Worm (Caenorhabditis elegans) whole organism, young adult: ENCODE measurements around the gene C25H3.11.

ENCODE experiments used
- B0261.1 ChIP-seq: sonication (generic microtip); optimal IDR thresholded peaks from 2 replicates; lab custom pipeline; 2016; ENCODE audit warnings: mild to moderate bottlenecking, missing genetic modification characterization, moderate library complexity, missing compliant biosample characterization
- B0336.3 ChIP-seq: fragments of 200-800 bp; sonication (Bioruptor generic); IDR thresholded peaks from 2 replicates; pipeline ENCODE4 v1.3.6; 2022; ENCODE audit warnings: missing genetic modification characterization, missing compliant biosample characterization
- C06A6.2 ChIP-seq: fragments of 200-800 bp; sonication (Bioruptor generic); conservative IDR thresholded peaks from 2 replicates; pipeline ENCODE4 v1.3.6; 2022; ENCODE audit warnings: missing genetic modification characterization, missing compliant biosample characterization
- C17E4.6 ChIP-seq: fragments of 200-800 bp; sonication (Bioruptor generic); IDR thresholded peaks from 2 replicates; pipeline ENCODE4 v1.3.6; 2022; ENCODE audit warnings: missing genetic modification reagents, missing genetic modification characterization, missing compliant biosample characterization
- D2030.7 ChIP-seq: fragments of 200-800 bp; sonication (Bioruptor generic); IDR thresholded peaks from 2 replicates; pipeline ENCODE4 v1.3.6; 2022; ENCODE audit warnings: missing genetic modification reagents, missing genetic modification characterization, missing compliant biosample characterization
- F10E7.11 ChIP-seq: sonication (generic microtip); optimal IDR thresholded peaks from 2 replicates; lab custom pipeline; 2017; ENCODE audit warnings: mild to moderate bottlenecking, missing genetic modification characterization, moderate library complexity, missing compliant biosample characterization
- F22D6.2 ChIP-seq: sonication (generic microtip); optimal IDR thresholded peaks from 2 replicates; lab custom pipeline; 2016; ENCODE audit warnings: mild to moderate bottlenecking, missing genetic modification characterization, missing compliant biosample characterization
- F55B11.4 ChIP-seq: sonication (generic microtip); optimal IDR thresholded peaks from 2 replicates; lab custom pipeline; 2016; ENCODE audit warnings: missing compliant biosample characterization, missing genetic modification characterization, borderline replicate concordance; ENCODE audit not compliant: insufficient read depth
- K11D2.4 ChIP-seq: fragments of 200-800 bp; sonication (Bioruptor generic); IDR thresholded peaks from 2 replicates; pipeline ENCODE4 v1.3.6; 2022; ENCODE audit warnings: missing genetic modification reagents, missing genetic modification characterization, missing compliant biosample characterization
- K12H6.12 ChIP-seq: fragments of 200-800 bp; sonication (Bioruptor generic); optimal IDR thresholded peaks from 2 replicates; lab custom pipeline; 2018; ENCODE audit warnings: mild to moderate bottlenecking, missing genetic modification characterization, missing compliant biosample characterization
- T26A5.8 ChIP-seq: sonication (generic microtip); optimal IDR thresholded peaks from 2 replicates; lab custom pipeline; 2016; ENCODE audit warnings: missing genetic modification characterization, missing compliant biosample characterization
- ZK185.1 ChIP-seq: sonication (generic microtip); optimal IDR thresholded peaks from 2 replicates; lab custom pipeline; 2016; ENCODE audit warnings: mild to moderate bottlenecking, missing genetic modification characterization, missing compliant biosample characterization; ENCODE audit not compliant: poor library complexity, severe bottlenecking
- akir-1 ChIP-seq: fragments of 200-800 bp; sonication (Bioruptor generic); optimal IDR thresholded peaks from 2 replicates; lab custom pipeline; 2018; ENCODE audit warnings: mild to moderate bottlenecking, missing genetic modification characterization, moderate library complexity, missing compliant biosample characterization
- attf-3 ChIP-seq: fragments of 200-800 bp; sonication (Bioruptor generic); conservative IDR thresholded peaks from 2 replicates; pipeline ENCODE4 v1.3.6; 2022; ENCODE audit warnings: missing genetic modification reagents, missing genetic modification characterization, missing compliant biosample characterization
- bed-1 ChIP-seq: fragments of 200-800 bp; sonication (Bioruptor generic); IDR thresholded peaks from 2 replicates; pipeline ENCODE4 v1.3.6; 2022; ENCODE audit warnings: missing genetic modification reagents, missing genetic modification characterization, missing compliant biosample characterization
- bed-2 ChIP-seq: fragments of 200-800 bp; sonication (Bioruptor generic); IDR thresholded peaks from 2 replicates; pipeline ENCODE4 v1.3.6; 2022; ENCODE audit warnings: missing genetic modification reagents, missing genetic modification characterization, missing compliant biosample characterization
- ccch-3 ChIP-seq: fragments of 200-800 bp; sonication (Bioruptor generic); optimal IDR thresholded peaks from 2 replicates; lab custom pipeline; 2018; ENCODE audit warnings: mild to moderate bottlenecking, missing genetic modification characterization, missing compliant biosample characterization
- cebp-1 ChIP-seq, 2 experiments: fragments of 200-800 bp in 1 of 2; sonication (Bioruptor generic) in 1 of 2; sonication (generic microtip) in 1 of 2; IDR thresholded peaks in 1 of 2; optimal IDR thresholded peaks in 1 of 2; 2 replicates each; pipeline versions ENCODE4 v1.3.6 to Lab custom; 2017 to 2022; ENCODE audit warnings: missing compliant biosample characterization in 2 of 2, missing genetic modification characterization in 2 of 2, mild to moderate bottlenecking in 1 of 2, missing genetic modification reagents in 1 of 2, moderate library complexity in 1 of 2
- ceh-40 ChIP-seq: fragments of 200-800 bp; sonication (Bioruptor generic); IDR thresholded peaks from 2 replicates; pipeline ENCODE4 v1.3.6; 2022; ENCODE audit warnings: missing genetic modification characterization, missing compliant biosample characterization
- ceh-79 ChIP-seq: sonication (generic microtip); optimal IDR thresholded peaks from 2 replicates; lab custom pipeline; 2017; ENCODE audit warnings: mild to moderate bottlenecking, missing genetic modification characterization, missing compliant biosample characterization
- dox-1 ChIP-seq: fragments of 200-800 bp; sonication (Bioruptor generic); IDR thresholded peaks from 2 replicates; pipeline ENCODE4 v1.3.6; 2022; ENCODE audit warnings: missing genetic modification reagents, missing genetic modification characterization, missing compliant biosample characterization
- egrh-3 ChIP-seq: fragments of 200-800 bp; sonication (Bioruptor generic); IDR thresholded peaks from 2 replicates; pipeline ENCODE4 v1.3.6; 2022; ENCODE audit warnings: missing genetic modification reagents, missing genetic modification characterization, missing compliant biosample characterization
- ets-4 ChIP-seq: fragments of 200-800 bp; sonication (Bioruptor generic); optimal IDR thresholded peaks from 2 replicates; lab custom pipeline; 2018; ENCODE audit warnings: mild to moderate bottlenecking, missing genetic modification characterization, missing compliant biosample characterization
- hlh-26 ChIP-seq: fragments of 200-800 bp; sonication (Bioruptor generic); conservative IDR thresholded peaks from 2 replicates; pipeline ENCODE4 v1.3.6; 2022; ENCODE audit warnings: missing genetic modification reagents, missing genetic modification characterization, missing compliant biosample characterization
- let-526 ChIP-seq: fragments of 200-800 bp; sonication (Bioruptor generic); IDR thresholded peaks from 2 replicates; pipeline ENCODE4 v1.3.6; 2022; ENCODE audit warnings: missing genetic modification reagents, missing genetic modification characterization, missing compliant biosample characterization
- let-607 ChIP-seq, 2 experiments: fragments of 200-800 bp in 1 of 2; sonication (Bioruptor generic) in 1 of 2; sonication (generic microtip) in 1 of 2; optimal IDR thresholded peaks; 2 replicates each; lab custom pipeline; 2016 to 2018; ENCODE audit warnings: mild to moderate bottlenecking in 2 of 2, missing compliant biosample characterization in 2 of 2, missing genetic modification characterization in 2 of 2, moderate library complexity in 2 of 2, missing genotype in 1 of 2
- lin-35 ChIP-seq, 3 experiments: fragments of 150-350 bp in 2 of 3; sonication (generic microtip) in 1 of 3; optimal IDR thresholded peaks; 2 replicates each; lab custom pipeline; 2014 to 2018; ENCODE audit warnings: missing biosample characterization in 3 of 3, missing genetic modification characterization in 3 of 3, missing genetic modification reagents in 3 of 3
- lsl-1 ChIP-seq: fragments of 200-800 bp; sonication (Bioruptor generic); optimal IDR thresholded peaks from 2 replicates; lab custom pipeline; 2018; ENCODE audit warnings: mild to moderate bottlenecking, missing genetic modification characterization, moderate library complexity, missing compliant biosample characterization
- nfya-1 ChIP-seq: sonication (generic microtip); optimal IDR thresholded peaks from 2 replicates; lab custom pipeline; 2017; ENCODE audit warnings: antibody characterized with exemption, missing compliant biosample characterization, missing genetic modification characterization, borderline replicate concordance; ENCODE audit not compliant: insufficient read depth
- nfya-2 ChIP-seq: fragments of 200-800 bp; sonication (Bioruptor generic); IDR thresholded peaks from 2 replicates; pipeline ENCODE4 v1.3.6; 2022; ENCODE audit warnings: missing genetic modification reagents, missing genetic modification characterization, missing compliant biosample characterization
- nhr-120 ChIP-seq: fragments of 200-800 bp; sonication (Bioruptor generic); IDR thresholded peaks from 2 replicates; pipeline ENCODE4 v1.3.6; 2022; ENCODE audit warnings: missing genetic modification characterization, missing compliant biosample characterization
- nhr-179 ChIP-seq: sonication (generic microtip); optimal IDR thresholded peaks from 2 replicates; lab custom pipeline; 2016; ENCODE audit warnings: mild to moderate bottlenecking, missing genetic modification characterization, missing compliant biosample characterization
- nhr-27 ChIP-seq: fragments of 200-800 bp; sonication (Bioruptor generic); optimal IDR thresholded peaks from 2 replicates; lab custom pipeline; 2018; ENCODE audit warnings: mild to moderate bottlenecking, missing genetic modification characterization, moderate library complexity, missing compliant biosample characterization
- nhr-80 ChIP-seq: sonication (generic microtip); optimal IDR thresholded peaks from 2 replicates; lab custom pipeline; 2016; ENCODE audit warnings: missing genetic modification characterization, missing compliant biosample characterization
- rcor-1 ChIP-seq: fragments of 200-800 bp; sonication (Bioruptor generic); IDR thresholded peaks from 2 replicates; pipeline ENCODE4 v1.3.6; 2022; ENCODE audit warnings: missing genetic modification reagents, missing genetic modification characterization, missing compliant biosample characterization
- rec-8 ChIP-seq, 2 experiments: sonication (generic microtip); optimal IDR thresholded peaks; 2 replicates each; lab custom pipeline; 2016; ENCODE audit warnings: mild to moderate bottlenecking in 2 of 2, missing genetic modification characterization in 2 of 2, missing genetic modification reagents in 2 of 2, missing genotype in 2 of 2, missing biosample characterization in 1 of 2, missing compliant biosample characterization in 1 of 2, moderate library complexity in 1 of 2
- repo-1 ChIP-seq: sonication (generic microtip); optimal IDR thresholded peaks from 2 replicates; lab custom pipeline; 2017; ENCODE audit warnings: mild to moderate bottlenecking, missing genetic modification characterization, missing compliant biosample characterization
- sea-2 ChIP-seq: fragments of 200-800 bp; sonication (Bioruptor generic); IDR thresholded peaks from 2 replicates; pipeline ENCODE4 v1.3.6; 2022; ENCODE audit warnings: missing genetic modification characterization, missing compliant biosample characterization
- snpc-3.4 ChIP-seq: sonication (generic microtip); optimal IDR thresholded peaks from 2 replicates; lab custom pipeline; 2017; ENCODE audit warnings: missing genetic modification characterization, mild to moderate bottlenecking, missing compliant biosample characterization, antibody characterized with exemption, moderate library complexity, missing genotype, missing genetic modification reagents
- tbp1 ChIP-seq: fragments of 200-800 bp; sonication (Bioruptor generic); optimal IDR thresholded peaks from 2 replicates; lab custom pipeline; 2018; ENCODE audit warnings: mild to moderate bottlenecking, missing genetic modification characterization, missing compliant biosample characterization
- unc-130 ChIP-seq: sonication (generic microtip); optimal IDR thresholded peaks from 2 replicates; lab custom pipeline; 2016; ENCODE audit warnings: missing genetic modification reagents, missing genetic modification characterization, missing compliant biosample characterization
- unc-62 ChIP-seq: fragments of 150-350 bp; optimal IDR thresholded peaks from 2 replicates; lab custom pipeline; 2014; ENCODE audit warnings: missing biosample characterization, missing genetic modification reagents, missing genetic modification characterization
- ztf-26 ChIP-seq: sonication (generic microtip); optimal IDR thresholded peaks from 2 replicates; lab custom pipeline; 2017; ENCODE audit warnings: missing genetic modification characterization, missing compliant biosample characterization
- ztf-28 ChIP-seq: fragments of 200-800 bp; sonication (Bioruptor generic); IDR thresholded peaks from 2 replicates; pipeline ENCODE4 v1.3.6; 2022; ENCODE audit warnings: missing genetic modification reagents, missing genetic modification characterization, missing compliant biosample characterization
- ztf-6 ChIP-seq: fragments of 200-800 bp; sonication (Bioruptor generic); IDR thresholded peaks from 2 replicates; pipeline ENCODE4 v1.3.6; 2022; ENCODE audit warnings: missing genetic modification reagents, missing genetic modification characterization, missing compliant biosample characterization

Gene C25H3.11

ce11 chrII:5663180-5663791, 25.6 kb downstream of the C25H3.11 start:
- TF ChIP-seq lin-35 (GFP tag; optimal IDR thresholded peaks at IDR 0.05; lab: Kevin White, UChicago) (no peak), sea-2 (GFP tag; lab: Robert Waterston, UW) (no peak), F22D6.2 (tag; lab: Kevin White, UChicago) (no peak), B0336.3 (GFP tag; lab: Robert Waterston, UW) (no peak), ztf-28 (no peak), nhr-27 (tag; lab: Kevin White, UChicago) (no peak), rec-8 (tag; optimal IDR thresholded peaks at IDR 0.05; lab: Kevin White, UChicago) (no peak), unc-130 (GFP tag; lab: Kevin White, UChicago) (no peak), ets-4 (GFP tag; lab: Kevin White, UChicago) (no peak), snpc-3.4 (tag; lab: Kevin White, UChicago) (no peak), egrh-3 (GFP tag; lab: Robert Waterston, UW) (no peak), dox-1 (no peak), unc-62 (GFP tag; lab: Kevin White, UChicago) (no peak), attf-3 (GFP tag; lab: Robert Waterston, UW) (no peak), rcor-1 (GFP tag; lab: Robert Waterston, UW) (no peak), cebp-1 (GFP tag; IDR thresholded peaks at IDR 0.05; lab: Robert Waterston, UW) (no peak), cebp-1 (tag; optimal IDR thresholded peaks at IDR 0.05; lab: Kevin White, UChicago) (no peak), ceh-79 (tag; lab: Kevin White, UChicago) (no peak), K12H6.12 (no peak)

- peak; percentile 64 for TF ChIP-seq D2030.7 (GFP tag; lab: Robert Waterston, UW)
- TF ChIP-seq let-526 (GFP tag; lab: Robert Waterston, UW), result peak; percentile 97
- TF ChIP-seq tbp1 (GFP tag; lab: Kevin White, UChicago), result peak; percentile 71
- TF ChIP-seq lsl-1 (GFP tag; lab: Kevin White, UChicago), result no peak
- peak; percentile 78 for TF ChIP-seq akir-1
- peak; percentile 94 for TF ChIP-seq K11D2.4
- peak; percentile 83 for TF ChIP-seq ztf-6 (GFP tag; lab: Robert Waterston, UW)
- TF ChIP-seq nhr-179, result peak; percentile 12
- TF ChIP-seq B0261.1 (tag; lab: Kevin White, UChicago), result peak; percentile 55
- TF ChIP-seq ccch-3 (GFP tag; lab: Kevin White, UChicago), result no peak
- peak; percentile 99 for TF ChIP-seq nfya-2 (GFP tag; lab: Robert Waterston, UW)
- peak; percentile 98 for TF ChIP-seq T26A5.8
- peak; percentile 90 for TF ChIP-seq K12H6.12
- peak; percentile 79 for TF ChIP-seq rcor-1 (GFP tag; lab: Robert Waterston, UW)
- peak; percentile 100 for TF ChIP-seq F10E7.11 (tag; lab: Kevin White, UChicago)
- peak; percentile 82 to 88 for TF ChIP-seq let-607 (tag; optimal IDR thresholded peaks at IDR 0.05; lab: Kevin White, UChicago)
- peak; percentile 96 for TF ChIP-seq ztf-26
- no peak for TF ChIP-seq nfya-1 (tag; lab: Kevin White, UChicago)
- TF ChIP-seq ZK185.1, result peak; percentile 74
- peak; percentile 91 for TF ChIP-seq bed-1 (GFP tag; lab: Robert Waterston, UW)
- peak; percentile 94 for TF ChIP-seq ceh-40 (GFP tag; lab: Robert Waterston, UW)
- peak; percentile 97 for TF ChIP-seq repo-1 (tag; lab: Kevin White, UChicago)
- peak; percentile 98; the same call in 1 of the 2 replicates for TF ChIP-seq nhr-120 (GFP tag; lab: Robert Waterston, UW)
- TF ChIP-seq hlh-26 (GFP tag; lab: Robert Waterston, UW), result 0 out of 2 replicates have a peak, but pooled peaks have one; percentile 78
- peak; percentile 2 for TF ChIP-seq nhr-80 (tag; lab: Kevin White, UChicago)
- TF ChIP-seq F55B11.4 (tag; lab: Kevin White, UChicago), result no peak
- peak; percentile 92 for TF ChIP-seq C06A6.2 (GFP tag; lab: Robert Waterston, UW)
- TF ChIP-seq C17E4.6 (GFP tag; lab: Robert Waterston, UW), result peak; percentile 95
- TF ChIP-seq F22D6.2 (tag; lab: Kevin White, UChicago), result peak; percentile 16
- TF ChIP-seq bed-2 (GFP tag; lab: Robert Waterston, UW), result peak; percentile 72; the same call in 1 of the 2 replicates
Measured at ce11 chrII:5661735-5662177, 27.1 kb downstream of the C25H3.11 start.
